Worm (Caenorhabditis elegans) whole organism, midembryonic: ENCODE measurements around the gene rmd-2.

Source experiments
- cog-1 ChIP-seq: sonication (generic microtip); optimal IDR thresholded peaks from 2 replicates; lab custom pipeline; 2016; ENCODE audit warnings: missing genetic modification characterization, missing compliant biosample characterization
- flt-1 ChIP-seq: fragments of 200-800 bp; sonication (Bioruptor generic); IDR thresholded peaks from 2 replicates; pipeline ENCODE4 v1.3.6; 2022; ENCODE audit warnings: missing genetic modification characterization, missing compliant biosample characterization
- klf-2 ChIP-seq: fragments of 200-800 bp; sonication (Bioruptor generic); conservative IDR thresholded peaks from 2 replicates; pipeline ENCODE4 v1.3.6; 2022; ENCODE audit warnings: missing genetic modification reagents, missing genetic modification characterization, missing compliant biosample characterization
- ref-1 ChIP-seq: fragments of 200-800 bp; sonication (Bioruptor generic); conservative IDR thresholded peaks from 2 replicates; pipeline ENCODE4 v1.3.6; 2022; ENCODE audit warnings: missing genetic modification reagents, missing genetic modification characterization, missing compliant biosample characterization
- ztf-23 ChIP-seq: fragments of 200-800 bp; sonication (Bioruptor generic); IDR thresholded peaks from 2 replicates; pipeline ENCODE4 v1.3.6; 2022; ENCODE audit warnings: missing genetic modification reagents, missing genetic modification characterization, missing compliant biosample characterization

ce11 chrV:9943039-9943438 is 43.0 kb downstream of the rmd-2 start, which contains the start of gene fipr-12:
- no peak for TF ChIP-seq klf-2
- TF ChIP-seq ztf-23 (GFP tag; lab: Robert Waterston, UW): no peak
- TF ChIP-seq flt-1 (GFP tag; lab: Robert Waterston, UW): no peak
- TF ChIP-seq ref-1 (GFP tag; lab: Robert Waterston, UW): no peak
- TF ChIP-seq cog-1 (tag; lab: Kevin White, UChicago): no peak
